Worm (Caenorhabditis elegans) whole organism, L2 larva: Measurements from ENCODE around the gene exos-4.2.

Experiments used
- blmp-1 ChIP-seq: sonication (generic microtip); optimal IDR thresholded peaks from 2 replicates; lab custom pipeline; 2017; ENCODE audit warnings: missing genetic modification characterization, mild to moderate bottlenecking, missing compliant biosample characterization, antibody characterized with exemption, moderate library complexity; ENCODE audit not compliant: insufficient read depth
- ceh-82 ChIP-seq: fragments of 150-350 bp; optimal IDR thresholded peaks from 2 replicates; lab custom pipeline; 2014; ENCODE audit warnings: missing biosample characterization, missing genetic modification characterization
- elt-3 ChIP-seq: sonication (generic microtip); optimal IDR thresholded peaks from 2 replicates; lab custom pipeline; 2017; ENCODE audit warnings: missing biosample characterization, missing genetic modification characterization
- fos-1 ChIP-seq: fragments of 150-350 bp; optimal IDR thresholded peaks from 2 replicates; lab custom pipeline; 2014; ENCODE audit warnings: missing biosample characterization, missing genetic modification characterization
- nhr-10 ChIP-seq: sonication (generic microtip); optimal IDR thresholded peaks from 2 replicates; lab custom pipeline; 2017; ENCODE audit warnings: missing biosample characterization, missing genetic modification characterization
- nhr-23 ChIP-seq: fragments of 150-350 bp; optimal IDR thresholded peaks from 2 replicates; lab custom pipeline; 2014; ENCODE audit warnings: missing biosample characterization, missing genetic modification reagents, missing genetic modification characterization
- nhr-237 ChIP-seq: fragments of 150-350 bp; optimal IDR thresholded peaks from 2 replicates; lab custom pipeline; 2014; ENCODE audit warnings: missing biosample characterization, missing genetic modification characterization
- nhr-25 ChIP-seq: fragments of 150-350 bp; sonication (generic microtip); optimal IDR thresholded peaks from 3 replicates; lab custom pipeline; 2014; ENCODE audit warnings: missing biosample characterization, missing genetic modification characterization
- sem-4 ChIP-seq: fragments of 150-350 bp; optimal IDR thresholded peaks from 2 replicates; lab custom pipeline; 2014; ENCODE audit warnings: missing biosample characterization, missing genetic modification reagents, missing genetic modification characterization
- skn-1 ChIP-seq: sonication (generic microtip); optimal IDR thresholded peaks from 2 replicates; lab custom pipeline; 2017; ENCODE audit warnings: missing biosample characterization, missing genetic modification characterization
- sma-3 ChIP-seq: sonication (generic microtip); optimal IDR thresholded peaks from 2 replicates; lab custom pipeline; 2016; ENCODE audit warnings: missing genetic modification reagents, missing genetic modification characterization, missing compliant biosample characterization

ce11 chrIII:853414-853813 lies 6.6 kb upstream of the exos-4.2 start:
- TF ChIP-seq nhr-10 (no peak), ceh-82 (tag; lab: Kevin White, UChicago) (no peak), blmp-1 (no peak), sem-4 (tag; lab: Kevin White, UChicago) (no peak), elt-3 (tag; lab: Kevin White, UChicago) (no peak), sma-3 (GFP tag; lab: Kevin White, UChicago) (no peak), nhr-25 (no peak), nhr-23 (no peak), nhr-237 (tag; lab: Kevin White, UChicago) (no peak), skn-1 (tag; lab: Kevin White, UChicago) (no peak), fos-1 (tag; lab: Kevin White, UChicago) (no peak)
